Worm (Caenorhabditis elegans): ENCODE measurements around the gene nyn-3.

Gene nyn-3

DNA sequence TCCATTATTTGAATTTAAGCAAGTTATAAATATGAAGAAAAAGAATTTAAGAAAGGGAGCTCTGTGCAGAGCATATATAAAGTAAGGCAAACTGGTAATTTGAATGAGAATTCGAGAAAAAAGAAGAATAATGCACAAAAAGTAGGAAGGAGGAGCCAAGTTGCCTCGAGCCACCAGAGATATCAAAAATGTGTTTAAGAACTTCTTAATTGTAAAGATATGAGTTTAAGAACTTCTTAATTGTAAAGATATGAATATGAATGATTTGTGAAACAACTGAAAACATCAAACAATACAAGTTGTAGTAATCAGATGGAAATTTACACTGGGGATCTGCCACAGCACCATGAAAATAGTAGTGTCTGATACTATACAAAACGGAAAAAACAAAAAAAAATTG, 5.6 kb downstream of the nyn-3 start, which contains the start of gene F13H8.6:
F13H8.6 (minus strand) TSS at position 101 of the 400 bp plus-strand sequence.
- TF ChIP-seq elt-3 (tag; optimal IDR thresholded peaks at IDR 0.05), result no peak
- TF ChIP-seq drap-1 (GFP tag; optimal IDR thresholded peaks at IDR 0.05), result no peak

- no peak for TF ChIP-seq sem-2 (GFP tag; optimal IDR thresholded peaks at IDR 0.05)
- no peak for TF ChIP-seq bed-3 (GFP tag; optimal IDR thresholded peaks at IDR 0.05)
- no peak for TF ChIP-seq zip-8 (tag; optimal IDR thresholded peaks at IDR 0.05)
- no peak for TF ChIP-seq unc-39 (tag; optimal IDR thresholded peaks at IDR 0.05)
- TF ChIP-seq drap-1 (GFP tag; optimal IDR thresholded peaks at IDR 0.05), result no peak
- no peak for TF ChIP-seq lsy-2 (tag; optimal IDR thresholded peaks at IDR 0.05)
- no peak for TF ChIP-seq mep-1 (tag; optimal IDR thresholded peaks at IDR 0.05)
- TF ChIP-seq sptf-1 (tag; optimal IDR thresholded peaks at IDR 0.05), result no peak
- no peak for TF ChIP-seq ham-2 (GFP tag; optimal IDR thresholded peaks at IDR 0.05)
- TF ChIP-seq lin-32 (GFP tag; optimal IDR thresholded peaks at IDR 0.05), result no peak
- TF ChIP-seq cnd-1 (tag; optimal IDR thresholded peaks at IDR 0.05), result no peak
- no peak for TF ChIP-seq snpc-4 (tag; optimal IDR thresholded peaks at IDR 0.05)
- no peak for TF ChIP-seq hlh-1 (tag; optimal IDR thresholded peaks at IDR 0.05)
- no peak for TF ChIP-seq nhr-28 (tag; optimal IDR thresholded peaks at IDR 0.05)
- no peak for TF ChIP-seq ceh-43 (GFP tag; optimal IDR thresholded peaks at IDR 0.05)
- no peak for TF ChIP-seq unc-120 (tag; optimal IDR thresholded peaks at IDR 0.05; ENCODE audit: poor library complexity, severe bottlenecking)
- no peak for TF ChIP-seq blmp-1 (tag; optimal IDR thresholded peaks at IDR 0.05)
- no peak for TF ChIP-seq unc-62 (GFP tag; optimal IDR thresholded peaks at IDR 0.05)
- TF ChIP-seq ceh-39 (tag; optimal IDR thresholded peaks at IDR 0.05), result no peak
These were observed 9.4 kb downstream of the nyn-3 start, which contains the start of gene F13H8.1 for ce11 chrII:6283074-6283473. F13H8.1 (plus strand) TSS chrII:6283384.

- TF ChIP-seq blmp-1 (tag; optimal IDR thresholded peaks at IDR 0.05) (no peak), unc-62 (GFP tag; optimal IDR thresholded peaks at IDR 0.05) (no peak), sem-2 (GFP tag; optimal IDR thresholded peaks at IDR 0.05) (no peak), mls-2 (tag; optimal IDR thresholded peaks at IDR 0.05) (no peak), bed-3 (GFP tag; optimal IDR thresholded peaks at IDR 0.05) (no peak), ceh-83 (GFP tag; optimal IDR thresholded peaks at IDR 0.05) (no peak), M03D4.4 (tag; optimal IDR thresholded peaks at IDR 0.05) (no peak), ham-2 (GFP tag; optimal IDR thresholded peaks at IDR 0.05) (no peak), elt-3 (tag; optimal IDR thresholded peaks at IDR 0.05) (no peak), ceh-39 (tag; optimal IDR thresholded peaks at IDR 0.05) (no peak), nhr-12 (tag; optimal IDR thresholded peaks at IDR 0.05) (no peak), pha-4 (tag; optimal IDR thresholded peaks at IDR 0.05) (no peak), sptf-1 (tag; optimal IDR thresholded peaks at IDR 0.05) (no peak), snpc-4 (tag; optimal IDR thresholded peaks at IDR 0.05) (no peak), zip-8 (tag; optimal IDR thresholded peaks at IDR 0.05) (no peak), nhr-76 (tag; optimal IDR thresholded peaks at IDR 0.05) (no peak), nhr-237 (tag; optimal IDR thresholded peaks at IDR 0.05) (no peak), cnd-1 (tag; optimal IDR thresholded peaks at IDR 0.05) (no peak), mab-5 (tag; optimal IDR thresholded peaks at IDR 0.05) (no peak), ztf-11 (tag; optimal IDR thresholded peaks at IDR 0.05) (no peak)
These were observed 10.5 kb downstream of the nyn-3 start for ce11 chrII:6281903-6282302.

- no peak for TF ChIP-seq M03D4.4 (tag; optimal IDR thresholded peaks at IDR 0.05)
- no peak for TF ChIP-seq flh-1 (GFP tag; optimal IDR thresholded peaks at IDR 0.05)
- no peak for TF ChIP-seq mab-5 (tag; optimal IDR thresholded peaks at IDR 0.05)
- no peak for TF ChIP-seq zip-8 (tag; optimal IDR thresholded peaks at IDR 0.05)
- no peak for TF ChIP-seq sem-2 (GFP tag; optimal IDR thresholded peaks at IDR 0.05)
- TF ChIP-seq ceh-43 (GFP tag; optimal IDR thresholded peaks at IDR 0.05), result no peak
- TF ChIP-seq elt-3 (tag; optimal IDR thresholded peaks at IDR 0.05), result no peak
These were observed 11.4 kb downstream of the nyn-3 start, which contains the start of gene scly-1 for ce11 chrII:6281002-6281401. scly-1 (minus strand) TSS chrII:6281102.

- TF ChIP-seq zip-8 (tag; optimal IDR thresholded peaks at IDR 0.05) (no peak), M03D4.4 (tag; optimal IDR thresholded peaks at IDR 0.05) (no peak), unc-120 (tag; optimal IDR thresholded peaks at IDR 0.05; ENCODE audit: poor library complexity, severe bottlenecking) (no peak), mab-5 (tag; optimal IDR thresholded peaks at IDR 0.05) (no peak), mls-2 (tag; optimal IDR thresholded peaks at IDR 0.05) (no peak)
These were observed 18.5 kb downstream of the nyn-3 start, which contains the start of gene bpl-1 for ce11 chrII:6273916-6274315. bpl-1 (plus strand) TSS chrII:6274216.

Measured in whole organism, mixed stage, embryonic.